Fruit fly (Drosophila melanogaster): ENCODE results near the gene PolrMT.

The PolrMT gene

dm6 chr2L:1123078-1123818 lies 15.1 kb upstream of the PolrMT start (continued):
- TF ChIP-seq so (GFP tag; IDR thresholded peaks at IDR 0.05), result no peak
- no peak for TF ChIP-seq CG30020 (tag; optimal IDR thresholded peaks at IDR 0.05)
- peak in 1 of 2 experiments; percentile 83 for TF ChIP-seq bsh (GFP tag; optimal IDR thresholded peaks at IDR 0.05)
- TF ChIP-seq CG1233 (GFP tag; optimal IDR thresholded peaks at IDR 0.05), result peak; percentile 45
- no peak for TF ChIP-seq mld (GFP tag; IDR thresholded peaks at IDR 0.05; ENCODE audit: partially characterized antibody)
- TF ChIP-seq nau (GFP tag; optimal IDR thresholded peaks at IDR 0.05), result peak; percentile 50
- TF ChIP-seq Lhr (GFP tag; optimal IDR thresholded peaks at IDR 0.05), result peak; percentile 52
- no peak for TF ChIP-seq otp (GFP tag; IDR thresholded peaks at IDR 0.05)
- no peak for TF ChIP-seq Abd-B (GFP tag; optimal IDR thresholded peaks at IDR 0.05)
- TF ChIP-seq grn (GFP tag; optimal IDR thresholded peaks at IDR 0.05), result peak; percentile 51
- TF ChIP-seq CG15514 (GFP tag; optimal IDR thresholded peaks at IDR 0.05), result no peak
- TF ChIP-seq E2f1 (GFP tag; IDR thresholded peaks at IDR 0.05), result no peak
- TF ChIP-seq pb (GFP tag; optimal IDR thresholded peaks at IDR 0.05), result no peak
- no peak for TF ChIP-seq Nf-YC (tag; optimal IDR thresholded peaks at IDR 0.05)
- TF ChIP-seq CG7987 (GFP tag; optimal IDR thresholded peaks at IDR 0.05), result no peak
- peak; percentile 50 for TF ChIP-seq CG1603 (tag; optimal IDR thresholded peaks at IDR 0.05)
- TF ChIP-seq CG30403 (GFP tag; optimal IDR thresholded peaks at IDR 0.05), result no peak
- TF ChIP-seq fd3F (GFP tag; optimal IDR thresholded peaks at IDR 0.05), result no peak
- no peak for TF ChIP-seq CG3838 (GFP tag; optimal IDR thresholded peaks at IDR 0.05)
- TF ChIP-seq Dbx (GFP tag; IDR thresholded peaks at IDR 0.05), result no peak
- peak; percentile 29 for TF ChIP-seq Nf-YB (GFP tag; optimal IDR thresholded peaks at IDR 0.05)
- no peak for TF ChIP-seq gro (GFP tag; optimal IDR thresholded peaks at IDR 0.05)
- no peak for TF ChIP-seq sc (optimal IDR thresholded peaks at IDR 0.05)
- TF ChIP-seq sc (GFP tag; optimal IDR thresholded peaks at IDR 0.05), result peak; percentile 64
- no peak for TF ChIP-seq Trl (optimal IDR thresholded peaks at IDR 0.05)
- no peak for TF ChIP-seq Trl (GFP tag; optimal IDR thresholded peaks at IDR 0.05)
- TF ChIP-seq sqz (GFP tag; optimal IDR thresholded peaks at IDR 0.05), result no peak
- TF ChIP-seq Fer2 (tag; optimal IDR thresholded peaks at IDR 0.05), result no peak
- peak; percentile 5 for TF ChIP-seq run (tag; optimal IDR thresholded peaks at IDR 0.05)
- peak; percentile 27 for TF ChIP-seq wek (GFP tag; optimal IDR thresholded peaks at IDR 0.05)
- TF ChIP-seq CG13624 (GFP tag; optimal IDR thresholded peaks at IDR 0.05), result no peak
- no peak for TF ChIP-seq inv (GFP tag; IDR thresholded peaks at IDR 0.05; ENCODE audit: partially characterized antibody)
- no peak for TF ChIP-seq CG11696 (GFP tag; IDR thresholded peaks at IDR 0.05)
- no peak for TF ChIP-seq CG15269 (tag; optimal IDR thresholded peaks at IDR 0.05)
- no peak for TF ChIP-seq wor (GFP tag; IDR thresholded peaks at IDR 0.05)
- no peak for TF ChIP-seq aop (GFP tag; IDR thresholded peaks at IDR 0.05)
- no peak for TF ChIP-seq sima (GFP tag; optimal IDR thresholded peaks at IDR 0.05)
- no peak for TF ChIP-seq Dref (GFP tag; IDR thresholded peaks at IDR 0.05)
- no peak for TF ChIP-seq sna (GFP tag; IDR thresholded peaks at IDR 0.05; ENCODE audit: partially characterized antibody)
- no peak for TF ChIP-seq chn (GFP tag; optimal IDR thresholded peaks at IDR 0.05)
- TF ChIP-seq CG6272 (GFP tag; IDR thresholded peaks at IDR 0.05), result no peak
- no peak for TF ChIP-seq HLH3B (GFP tag; IDR thresholded peaks at IDR 0.05)
- no peak for TF ChIP-seq al (GFP tag; IDR thresholded peaks at IDR 0.05)
- no peak for TF ChIP-seq CG10959 (GFP tag; IDR thresholded peaks at IDR 0.05)
- TF ChIP-seq CG17385 (GFP tag; optimal IDR thresholded peaks at IDR 0.05), result peak; percentile 20
- no peak for TF ChIP-seq CG9876 (GFP tag; optimal IDR thresholded peaks at IDR 0.05)
- TF ChIP-seq Doc3 (GFP tag; IDR thresholded peaks at IDR 0.05; ENCODE audit: partially characterized antibody), result no peak
- no peak for TF ChIP-seq pho (GFP tag; optimal IDR thresholded peaks at IDR 0.05)
- peak; percentile 5 for TF ChIP-seq CG12219 (GFP tag; optimal IDR thresholded peaks at IDR 0.05)
- TF ChIP-seq trem (tag; optimal IDR thresholded peaks at IDR 0.05), result peak; percentile 43
- TF ChIP-seq Lim3 (GFP tag; IDR thresholded peaks at IDR 0.05), result no peak
